Worm (Caenorhabditis elegans) whole organism, L1 larva: ENCODE measurements around the gene his-24.

ENCODE experiments used
- C34B4.2 ChIP-seq: sonication (generic microtip); optimal IDR thresholded peaks from 2 replicates; lab custom pipeline; 2017; ENCODE audit warnings: mild to moderate bottlenecking, missing genetic modification characterization, missing compliant biosample characterization
- Y116A8C.19 ChIP-seq: sonication (generic microtip); optimal IDR thresholded peaks from 2 replicates; lab custom pipeline; 2016; ENCODE audit warnings: missing compliant biosample characterization, missing genetic modification characterization, borderline replicate concordance
- aha-1 ChIP-seq: fragments of 150-350 bp; optimal IDR thresholded peaks from 2 replicates; lab custom pipeline; 2014; ENCODE audit warnings: missing biosample characterization, missing genetic modification characterization
- ama-1 ChIP-seq: fragments of 150-350 bp; optimal IDR thresholded peaks from 2 replicates; lab custom pipeline; 2014
- ceh-8 ChIP-seq: fragments of 200-800 bp; sonication (Bioruptor generic); optimal IDR thresholded peaks from 2 replicates; lab custom pipeline; 2018; ENCODE audit warnings: mild to moderate bottlenecking, missing genetic modification characterization, moderate library complexity, missing compliant biosample characterization
- ceh-82 ChIP-seq, 3 experiments: fragments of 150-350 bp in 1 of 3; sonication (generic microtip) in 2 of 3; optimal IDR thresholded peaks; 2 replicates each; lab custom pipeline; 2014 to 2017; ENCODE audit warnings: missing biosample characterization in 3 of 3, missing genetic modification characterization in 3 of 3
- ceh-88 ChIP-seq: fragments of 200-800 bp; sonication (Bioruptor generic); IDR thresholded peaks from 2 replicates; pipeline ENCODE4 v1.3.6; 2022; ENCODE audit warnings: missing genetic modification characterization, missing compliant biosample characterization
- efl-3 ChIP-seq: fragments of 200-800 bp; sonication (Bioruptor generic); optimal IDR thresholded peaks from 2 replicates; lab custom pipeline; 2018; ENCODE audit warnings: mild to moderate bottlenecking, missing genetic modification characterization, missing compliant biosample characterization
- egl-13 ChIP-seq: sonication (generic microtip); optimal IDR thresholded peaks from 2 replicates; lab custom pipeline; 2016; ENCODE audit warnings: missing genotype, missing genetic modification reagents, missing genetic modification characterization, missing compliant biosample characterization
- egl-27 ChIP-seq, 2 experiments: fragments of 150-350 bp in 1 of 2; sonication (generic microtip); optimal IDR thresholded peaks; 3 replicates each; lab custom pipeline; 2017 to 2018; ENCODE audit warnings: missing biosample characterization in 2 of 2, missing genetic modification characterization in 2 of 2, missing genetic modification reagents in 2 of 2
- elt-2 ChIP-seq: sonication (generic microtip); optimal IDR thresholded peaks from 2 replicates; lab custom pipeline; 2016; ENCODE audit warnings: missing genetic modification characterization, mild to moderate bottlenecking, inconsistent platforms, missing compliant biosample characterization, missing genetic modification reagents
- fkh-4 ChIP-seq: sonication (generic microtip); optimal IDR thresholded peaks from 2 replicates; lab custom pipeline; 2016; ENCODE audit warnings: missing compliant biosample characterization, missing genetic modification characterization, borderline replicate concordance
- fkh-8 ChIP-seq: sonication (generic microtip); optimal IDR thresholded peaks from 2 replicates; lab custom pipeline; 2016; ENCODE audit warnings: mild to moderate bottlenecking, missing genetic modification characterization, missing compliant biosample characterization
- fos-1 ChIP-seq: fragments of 150-350 bp; optimal IDR thresholded peaks from 2 replicates; lab custom pipeline; 2014; ENCODE audit warnings: missing biosample characterization, missing genetic modification characterization
- hlh-17 ChIP-seq: fragments of 200-800 bp; sonication (Bioruptor generic); optimal IDR thresholded peaks from 2 replicates; lab custom pipeline; 2018; ENCODE audit warnings: missing genetic modification characterization, mild to moderate bottlenecking, missing compliant biosample characterization, moderate library complexity, borderline replicate concordance
- hpl-2 ChIP-seq: fragments of 150-350 bp; optimal IDR thresholded peaks from 2 replicates; lab custom pipeline; 2014; ENCODE audit warnings: missing biosample characterization, missing genetic modification reagents, missing genetic modification characterization
- isw-1 ChIP-seq: fragments of 200-800 bp; sonication (Bioruptor generic); IDR thresholded peaks from 2 replicates; pipeline ENCODE4 v1.3.6; 2022; ENCODE audit warnings: missing genetic modification characterization, missing compliant biosample characterization
- jun-1 ChIP-seq: fragments of 150-350 bp; optimal IDR thresholded peaks from 2 replicates; lab custom pipeline; 2014; ENCODE audit warnings: missing biosample characterization, missing genetic modification reagents, missing genetic modification characterization
- lin-13 ChIP-seq: fragments of 150-350 bp; optimal IDR thresholded peaks from 2 replicates; lab custom pipeline; 2014; ENCODE audit warnings: missing biosample characterization, missing genetic modification reagents, missing genetic modification characterization
- lin-14 ChIP-seq: fragments of 200-800 bp; sonication (Bioruptor generic); optimal IDR thresholded peaks from 2 replicates; lab custom pipeline; 2018; ENCODE audit warnings: mild to moderate bottlenecking, missing genetic modification characterization, moderate library complexity, missing compliant biosample characterization
- lin-15B ChIP-seq: fragments of 150-350 bp; sonication (generic microtip); optimal IDR thresholded peaks from 3 replicates; lab custom pipeline; 2014; ENCODE audit warnings: missing biosample characterization, missing genetic modification characterization
- lin-35 ChIP-seq, 2 experiments: fragments of 150-350 bp; optimal IDR thresholded peaks; 2 replicates each; lab custom pipeline; 2014; ENCODE audit warnings: missing biosample characterization in 2 of 2, missing genetic modification characterization in 2 of 2, missing genetic modification reagents in 2 of 2
- lin-39 ChIP-seq: fragments of 150-350 bp; optimal IDR thresholded peaks from 2 replicates; lab custom pipeline; 2014; ENCODE audit warnings: missing biosample characterization, missing genetic modification reagents, missing genetic modification characterization
- nhr-20 ChIP-seq: sonication (generic microtip); optimal IDR thresholded peaks from 2 replicates; lab custom pipeline; 2016; ENCODE audit warnings: mild to moderate bottlenecking, missing genetic modification characterization, missing compliant biosample characterization
- nhr-237 ChIP-seq: fragments of 150-350 bp; optimal IDR thresholded peaks from 2 replicates; lab custom pipeline; 2014; ENCODE audit warnings: missing biosample characterization, missing genetic modification characterization
- nhr-28 ChIP-seq: fragments of 150-350 bp; optimal IDR thresholded peaks from 2 replicates; lab custom pipeline; 2014; ENCODE audit warnings: missing biosample characterization, missing genetic modification characterization
- nhr-47 ChIP-seq: sonication (generic microtip); optimal IDR thresholded peaks from 2 replicates; lab custom pipeline; 2016; ENCODE audit warnings: mild to moderate bottlenecking, missing genetic modification characterization, moderate library complexity, missing compliant biosample characterization
- nhr-71 ChIP-seq: sonication (generic microtip); optimal IDR thresholded peaks from 2 replicates; lab custom pipeline; 2016; ENCODE audit warnings: mild to moderate bottlenecking, missing genetic modification characterization, moderate library complexity, missing compliant biosample characterization
- pax-3 ChIP-seq: fragments of 200-800 bp; sonication (Bioruptor generic); optimal IDR thresholded peaks from 2 replicates; lab custom pipeline; 2018; ENCODE audit warnings: mild to moderate bottlenecking, missing genetic modification characterization, moderate library complexity, missing compliant biosample characterization
- pqm-1 ChIP-seq: sonication (generic microtip); optimal IDR thresholded peaks from 3 replicates; lab custom pipeline; 2017; ENCODE audit warnings: missing biosample characterization, missing genetic modification characterization
- snpc-4 ChIP-seq: fragments of 150-350 bp; optimal IDR thresholded peaks from 2 replicates; lab custom pipeline; 2014; ENCODE audit warnings: missing biosample characterization, missing genetic modification characterization
- snu-23 ChIP-seq: sonication (generic microtip); optimal IDR thresholded peaks from 2 replicates; lab custom pipeline; 2016; ENCODE audit warnings: missing genetic modification characterization, missing compliant biosample characterization
- sptf-1 ChIP-seq: fragments of 150-350 bp; optimal IDR thresholded peaks from 2 replicates; lab custom pipeline; 2014; ENCODE audit warnings: missing biosample characterization, missing genetic modification characterization
- tbx-2 ChIP-seq: sonication (generic microtip); optimal IDR thresholded peaks from 2 replicates; lab custom pipeline; 2016; ENCODE audit warnings: missing genetic modification characterization, missing compliant biosample characterization
- tlp-1 ChIP-seq: fragments of 150-350 bp; optimal IDR thresholded peaks from 2 replicates; lab custom pipeline; 2014; ENCODE audit warnings: missing biosample characterization, missing genetic modification characterization
- unc-62 ChIP-seq: fragments of 150-350 bp; optimal IDR thresholded peaks from 2 replicates; lab custom pipeline; 2014; ENCODE audit warnings: missing biosample characterization, missing genetic modification reagents, missing genetic modification characterization
- unc-98 ChIP-seq: fragments of 200-800 bp; sonication (Bioruptor generic); IDR thresholded peaks from 2 replicates; pipeline ENCODE4 v1.3.6; 2022; ENCODE audit warnings: missing genetic modification characterization, missing compliant biosample characterization
- vab-15 ChIP-seq: sonication (generic microtip); optimal IDR thresholded peaks from 2 replicates; lab custom pipeline; 2017; ENCODE audit warnings: missing genotype, mild to moderate bottlenecking, missing genetic modification characterization, missing compliant biosample characterization
- zip-4 ChIP-seq: fragments of 200-800 bp; sonication (Bioruptor generic); optimal IDR thresholded peaks from 2 replicates; lab custom pipeline; 2018; ENCODE audit warnings: mild to moderate bottlenecking, missing genetic modification characterization, moderate library complexity, missing compliant biosample characterization
- ztf-11 ChIP-seq, 2 experiments: sonication (generic microtip); optimal IDR thresholded peaks; 2 replicates each; lab custom pipeline; 2016 to 2017; ENCODE audit warnings: missing genetic modification characterization in 2 of 2, missing biosample characterization in 1 of 2, missing compliant biosample characterization in 1 of 2
- ztf-4 ChIP-seq: fragments of 150-350 bp; optimal IDR thresholded peaks from 2 replicates; lab custom pipeline; 2014; ENCODE audit warnings: missing biosample characterization, missing genetic modification characterization

his-24 gene

DNA sequence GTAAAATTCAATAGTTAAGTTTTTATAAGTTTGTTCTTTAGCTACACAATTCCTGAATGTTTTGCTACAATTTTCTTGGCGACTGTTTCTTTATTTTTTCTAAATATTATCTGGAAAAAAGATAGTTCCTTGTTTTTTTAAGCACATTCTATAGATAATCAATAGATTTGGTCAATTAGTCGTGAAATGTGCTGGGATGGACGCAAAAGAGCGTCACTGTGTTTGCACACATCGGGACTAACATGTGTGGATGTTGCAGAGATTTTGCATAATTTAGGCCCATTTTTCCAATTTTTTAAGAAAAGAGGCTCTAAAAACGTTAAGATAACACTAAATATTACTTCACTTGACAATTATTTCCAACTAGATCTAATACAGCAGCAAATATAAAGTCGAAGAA, 23.6 kb downstream of the his-24 start (continued):
- TF ChIP-seq snu-23 (GFP tag; lab: Kevin White, UChicago) (peak; percentile 45), nhr-47 (tag; lab: Kevin White, UChicago) (peak; percentile 44), nhr-20 (peak; percentile 35), egl-13 (no peak), nhr-237 (tag; lab: Kevin White, UChicago) (no peak), efl-3 (no peak), lin-35 (GFP tag; optimal IDR thresholded peaks at IDR 0.05; lab: Kevin White, UChicago) (peak; percentile 2 to 14), nhr-71 (tag; lab: Kevin White, UChicago) (peak; percentile 45), lin-39 (tag; lab: Kevin White, UChicago) (peak; percentile 36), ceh-8 (GFP tag; lab: Kevin White, UChicago) (peak; percentile 47), fkh-8 (tag; lab: Kevin White, UChicago) (no peak), fkh-4 (tag; lab: Kevin White, UChicago) (no peak), hlh-17 (GFP tag; lab: Kevin White, UChicago) (no peak), lin-14 (GFP tag; lab: Kevin White, UChicago) (peak; percentile 49), tlp-1 (no peak), pax-3 (tag; lab: Kevin White, UChicago) (no peak), ceh-88 (GFP tag; lab: Robert Waterston, UW) (no peak), tbx-2 (no peak), vab-15 (tag; lab: Kevin White, UChicago) (no peak), fos-1 (tag; lab: Kevin White, UChicago) (no peak), C34B4.2 (tag; lab: Kevin White, UChicago) (no peak), pqm-1 (tag; lab: Kevin White, UChicago) (no peak), ztf-11 (tag; optimal IDR thresholded peaks at IDR 0.05; lab: Kevin White, UChicago) (peak in 1 of 2 experiments; percentile 13), hpl-2 (no peak), ceh-82 (tag; optimal IDR thresholded peaks at IDR 0.05; lab: Kevin White, UChicago) (peak in 1 of 3 experiments; percentile 14), ztf-4 (no peak), isw-1 (no peak), unc-62 (GFP tag; lab: Kevin White, UChicago) (no peak), nhr-28 (no peak), lin-13 (GFP tag; lab: Kevin White, UChicago) (peak; percentile 19), zip-4 (GFP tag; lab: Kevin White, UChicago) (no peak), lin-15B (tag; lab: Kevin White, UChicago) (no peak), unc-98 (GFP tag; lab: Robert Waterston, UW) (no peak), jun-1 (tag; lab: Kevin White, UChicago) (no peak), egl-27 (tag; optimal IDR thresholded peaks at IDR 0.05; lab: Kevin White, UChicago) (no peak), sptf-1 (tag; lab: Kevin White, UChicago) (no peak), elt-2 (tag; lab: Kevin White, UChicago) (no peak), Y116A8C.19 (no peak), snpc-4 (peak; percentile 18), aha-1 (tag; lab: Kevin White, UChicago) (no peak), ama-1 (lab: Kevin White, UChicago) (no peak)
- TF ChIP-seq, all 84 proteins: peak for 24

- no peak for TF ChIP-seq fkh-4 (tag; lab: Kevin White, UChicago)
- TF ChIP-seq elt-2 (tag; lab: Kevin White, UChicago): peak; percentile 50
Measured at ce11 chrX:14515028-14515427, 25.1 kb downstream of the his-24 start, which contains the start of gene gcsh-1. gcsh-1 (minus strand) TSS chrX:14515073.
